Worm (Caenorhabditis elegans) whole organism, L2 larva: Measurements from ENCODE around the gene ubh-4.

Source experiments
- ZK546.5 ChIP-seq: sonication (generic microtip); optimal IDR thresholded peaks from 2 replicates; lab custom pipeline; 2017; ENCODE audit warnings: missing biosample characterization, missing genetic modification characterization
- ceh-82 ChIP-seq: fragments of 150-350 bp; optimal IDR thresholded peaks from 2 replicates; lab custom pipeline; 2014; ENCODE audit warnings: missing biosample characterization, missing genetic modification characterization

DNA sequence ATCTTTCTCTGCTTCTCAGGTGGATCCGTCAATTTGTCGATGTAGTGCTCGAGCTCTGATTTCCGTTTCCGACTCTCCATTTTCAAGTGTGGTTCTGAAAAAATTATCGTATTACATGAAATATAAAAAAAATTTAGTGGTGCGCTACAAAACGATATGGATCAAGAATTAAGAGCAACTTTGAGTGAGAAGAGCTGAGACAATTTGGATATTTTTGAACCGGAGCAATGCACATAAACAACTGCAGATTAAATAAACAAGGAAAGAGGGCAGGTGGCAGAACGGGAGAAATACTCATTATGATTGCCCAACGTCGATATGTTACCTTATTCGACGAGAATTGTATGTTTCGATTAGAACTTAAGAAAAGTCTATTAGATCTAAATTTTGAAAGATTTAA, 11.7 kb downstream of the ubh-4 start, which contains the start of gene swsn-7:
- TF ChIP-seq ceh-82 (no peak), ZK546.5 (tag; lab: Kevin White, UChicago) (no peak)
